Fruit fly (Drosophila melanogaster) whole organism, prepupa: ENCODE results near the gene Eip75B.

Experiments used
- CG34406 ChIP-seq: fragments of 200-800 bp; sonication (Bioruptor generic); optimal IDR thresholded peaks from 3 replicates; lab custom pipeline; 2016; ENCODE audit warnings: missing biosample characterization, missing genetic modification characterization
- CG9139 ChIP-seq: fragments of 200-800 bp; sonication (Bioruptor generic); optimal IDR thresholded peaks from 3 replicates; lab custom pipeline; 2017; ENCODE audit warnings: missing biosample characterization, mild to moderate bottlenecking, missing genetic modification characterization
- Sox14 ChIP-seq: fragments of 200-800 bp; sonication (Bioruptor generic); optimal IDR thresholded peaks from 3 replicates; lab custom pipeline; 2016; ENCODE audit warnings: missing biosample characterization, missing genetic modification characterization
- Sox15 ChIP-seq: fragments of 200-800 bp; sonication (Bioruptor generic); optimal IDR thresholded peaks from 3 replicates; lab custom pipeline; 2016; ENCODE audit warnings: missing biosample characterization, missing genetic modification characterization
- fd59A ChIP-seq: fragments of 200-800 bp; sonication (Bioruptor generic); optimal IDR thresholded peaks from 2 replicates; lab custom pipeline; 2017; ENCODE audit warnings: missing biosample characterization, mild to moderate bottlenecking, missing genetic modification characterization, missing genetic modification reagents

dm6 chr3L:18072023-18072422 is 7.5 kb upstream of the Eip75B start, which contains the start of gene CG44005:
- TF ChIP-seq Sox14 (GFP tag; lab: Kevin White, UChicago) (no peak), fd59A (GFP tag; lab: Kevin White, UChicago) (no peak), CG9139 (GFP tag; lab: Kevin White, UChicago) (no peak), CG34406 (GFP tag; lab: Kevin White, UChicago) (no peak), Sox15 (GFP tag; lab: Kevin White, UChicago) (no peak)
